Fruit fly (Drosophila melanogaster) whole organism, pupa: ENCODE data around the gene Whamy.

Experiments used
- CG12605 ChIP-seq: fragments of 200-800 bp; sonication (Bioruptor generic); IDR thresholded peaks from 2 replicates; pipeline ENCODE4 v1.3.6; 2022; ENCODE audit warnings: missing biosample characterization, missing genetic modification characterization
- CG13204 ChIP-seq: fragments of 200-800 bp; sonication (Bioruptor generic); optimal IDR thresholded peaks from 2 replicates; lab custom pipeline; 2018; ENCODE audit warnings: missing biosample characterization, mild to moderate bottlenecking, missing genetic modification characterization, moderate library complexity
- CG14655 ChIP-seq: fragments of 200-800 bp; sonication (Bioruptor generic); optimal IDR thresholded peaks from 3 replicates; lab custom pipeline; 2017; ENCODE audit warnings: mild to moderate bottlenecking, missing biosample characterization, missing genetic modification reagents, missing genetic modification characterization
- CG15710 ChIP-seq: fragments of 200-800 bp; sonication (Bioruptor generic); optimal IDR thresholded peaks from 2 replicates; lab custom pipeline; 2018; ENCODE audit warnings: missing biosample characterization, mild to moderate bottlenecking, missing genetic modification characterization, moderate library complexity
- CG32121 ChIP-seq: fragments of 200-800 bp; sonication (Bioruptor generic); IDR thresholded peaks from 2 replicates; pipeline ENCODE4 v1.3.6; 2022; ENCODE audit warnings: missing biosample characterization, missing genetic modification characterization
- CG34367 ChIP-seq: fragments of 200-800 bp; sonication (Bioruptor generic); optimal IDR thresholded peaks from 2 replicates; lab custom pipeline; 2018; ENCODE audit warnings: missing biosample characterization, mild to moderate bottlenecking, missing genetic modification characterization
- CG9948 ChIP-seq: fragments of 200-800 bp; sonication (Bioruptor generic); optimal IDR thresholded peaks from 2 replicates; lab custom pipeline; 2018; ENCODE audit warnings: missing biosample characterization, mild to moderate bottlenecking, missing genetic modification characterization, moderate library complexity
- EcR ChIP-seq: fragments of 200-800 bp; sonication (Bioruptor generic); optimal IDR thresholded peaks from 3 replicates; lab custom pipeline; 2019; ENCODE audit warnings: missing biosample characterization, missing genetic modification characterization, mild to moderate bottlenecking, moderate library complexity, missing genetic modification reagents
- Ets98B ChIP-seq: fragments of 200-800 bp; sonication (Bioruptor generic); IDR thresholded peaks from 2 replicates; pipeline ENCODE4 v1.3.6; 2022; ENCODE audit warnings: missing biosample characterization, missing genetic modification characterization
- Snoo ChIP-seq: fragments of 200-800 bp; sonication (Bioruptor generic); optimal IDR thresholded peaks from 3 replicates; lab custom pipeline; 2017; ENCODE audit warnings: missing biosample characterization, mild to moderate bottlenecking, missing genetic modification characterization, inconsistent platforms
- fd96Ca ChIP-seq: fragments of 200-800 bp; sonication (Bioruptor generic); IDR thresholded peaks from 3 replicates; pipeline ENCODE4 v1.3.6; 2022; ENCODE audit warnings: missing biosample characterization, missing genetic modification characterization
- rn ChIP-seq: fragments of 200-800 bp; sonication (Bioruptor generic); IDR thresholded peaks from 2 replicates; pipeline ENCODE4 v1.3.6; 2022; ENCODE audit warnings: missing biosample characterization, missing genetic modification characterization

- TF ChIP-seq EcR (GFP tag; lab: Kevin White, UChicago) (no peak), CG34367 (tag; lab: Kevin White, UChicago) (no peak), CG13204 (GFP tag; lab: Kevin White, UChicago) (no peak), fd96Ca (GFP tag; lab: Robert Waterston, UW) (no peak), CG15710 (tag; lab: Kevin White, UChicago) (no peak), CG12605 (no peak), CG9948 (no peak), Ets98B (GFP tag; lab: Robert Waterston, UW) (no peak), CG32121 (GFP tag; lab: Robert Waterston, UW) (no peak), CG14655 (GFP tag; lab: Kevin White, UChicago) (no peak), rn (GFP tag; lab: Robert Waterston, UW) (no peak), Snoo (no peak)
Observed at dm6 chr3R:9774821-9775220, 602 bp upstream of the Whamy start, which contains the start of gene topi.
